Fruit fly (Drosophila melanogaster): ENCODE results near the gene CG31937.

- TF ChIP-seq OdsH (GFP tag; optimal IDR thresholded peaks at IDR 0.05) (no peak), h (GFP tag; optimal IDR thresholded peaks at IDR 0.05) (no peak), CrebA (GFP tag; optimal IDR thresholded peaks at IDR 0.05; ENCODE audit: borderline replicate concordance) (no peak), Hr83 (GFP tag; optimal IDR thresholded peaks at IDR 0.05; ENCODE audit: poor library complexity, severe bottlenecking) (no peak), jim (GFP tag; optimal IDR thresholded peaks at IDR 0.05) (no peak)
Measured at dm6 chr2L:1722260-1722659, 7.4 kb upstream of the CG31937 start.

Data from whole organism, wandering third instar larva.